Worm (Caenorhabditis elegans) whole organism, early embryonic: ENCODE data around the gene K03B4.8.
A peak's percentile ranks its signal among the peaks of the same experiment; 100 is the strongest.

ENCODE experiments used
- B0310.2 ChIP-seq: sonication (generic microtip); optimal IDR thresholded peaks from 2 replicates; lab custom pipeline; 2016; ENCODE audit warnings: mild to moderate bottlenecking, missing genetic modification characterization, missing compliant biosample characterization
- F13C5.2 ChIP-seq: sonication (generic microtip); optimal IDR thresholded peaks from 2 replicates; lab custom pipeline; 2017; ENCODE audit warnings: mild to moderate bottlenecking, missing genetic modification characterization, inconsistent platforms, missing compliant biosample characterization
- aly-1 ChIP-seq: sonication (generic microtip); optimal IDR thresholded peaks from 2 replicates; lab custom pipeline; 2016; ENCODE audit warnings: missing genetic modification characterization, missing compliant biosample characterization
- ama-1 ChIP-seq: fragments of 150-350 bp; optimal IDR thresholded peaks from 2 replicates; lab custom pipeline; 2014
- ceh-13 ChIP-seq: fragments of 200-800 bp; sonication (Bioruptor generic); optimal IDR thresholded peaks from 2 replicates; lab custom pipeline; 2018; ENCODE audit warnings: mild to moderate bottlenecking, missing genetic modification characterization, missing compliant biosample characterization
- ceh-36 ChIP-seq: sonication (generic microtip); optimal IDR thresholded peaks from 2 replicates; lab custom pipeline; 2016; ENCODE audit warnings: missing genetic modification characterization, inconsistent platforms, missing compliant biosample characterization
- ets-7 ChIP-seq: sonication (generic microtip); optimal IDR thresholded peaks from 2 replicates; lab custom pipeline; 2016; ENCODE audit warnings: missing genotype, missing genetic modification characterization, missing compliant biosample characterization
- flt-1 ChIP-seq: fragments of 200-800 bp; sonication (Bioruptor generic); IDR thresholded peaks from 2 replicates; pipeline ENCODE4 v1.3.6; 2022; ENCODE audit warnings: missing genetic modification characterization, missing compliant biosample characterization
- hmbx-1 ChIP-seq: sonication (generic microtip); optimal IDR thresholded peaks from 2 replicates; lab custom pipeline; 2016; ENCODE audit warnings: mild to moderate bottlenecking, missing genetic modification characterization, missing compliant biosample characterization
- hmg-4 ChIP-seq: fragments of 200-800 bp; sonication (Bioruptor generic); optimal IDR thresholded peaks from 2 replicates; lab custom pipeline; 2018; ENCODE audit warnings: mild to moderate bottlenecking, missing genetic modification characterization, missing compliant biosample characterization
- hnd-1 ChIP-seq: sonication (generic microtip); optimal IDR thresholded peaks from 2 replicates; lab custom pipeline; 2016; ENCODE audit warnings: missing genetic modification characterization, missing compliant biosample characterization
- pes-1 ChIP-seq: fragments of 200-800 bp; sonication (Bioruptor generic); IDR thresholded peaks from 2 replicates; pipeline ENCODE4 v1.3.6; 2022; ENCODE audit warnings: missing genetic modification reagents, missing genetic modification characterization, missing compliant biosample characterization
- scrt-1 ChIP-seq: fragments of 200-800 bp; sonication (Bioruptor generic); IDR thresholded peaks from 2 replicates; pipeline ENCODE4 v1.3.6; 2022; ENCODE audit warnings: missing genetic modification characterization, missing compliant biosample characterization
- sea-1 ChIP-seq: fragments of 200-800 bp; sonication (Bioruptor generic); conservative IDR thresholded peaks from 2 replicates; pipeline ENCODE4 v1.3.6; 2022; ENCODE audit warnings: missing genetic modification characterization, missing compliant biosample characterization
- tbx-11 ChIP-seq: fragments of 200-800 bp; sonication (Bioruptor generic); IDR thresholded peaks from 2 replicates; pipeline ENCODE4 v1.3.6; 2022; ENCODE audit warnings: missing genetic modification characterization, missing compliant biosample characterization
- tbx-37 ChIP-seq: fragments of 200-800 bp; sonication (Bioruptor generic); conservative IDR thresholded peaks from 2 replicates; pipeline ENCODE4 v1.3.6; 2022; ENCODE audit warnings: missing genetic modification reagents, missing genetic modification characterization, missing compliant biosample characterization
- tra-4 ChIP-seq: sonication (generic microtip); optimal IDR thresholded peaks from 2 replicates; lab custom pipeline; 2017; ENCODE audit warnings: missing genetic modification characterization, missing compliant biosample characterization

K03B4.8 gene

ce11 chrV:4642691-4643090 lies 31.7 kb downstream of the K03B4.8 start, which contains the start of gene soc-1:
soc-1 (plus strand) TSS chrV:4642952.
- no peak for TF ChIP-seq scrt-1 (GFP tag; lab: Robert Waterston, UW)
- TF ChIP-seq F13C5.2 = no peak
- no peak for TF ChIP-seq tbx-11 (GFP tag; lab: Robert Waterston, UW)
- no peak for TF ChIP-seq hmbx-1 (tag; lab: Kevin White, UChicago)
- no peak for TF ChIP-seq sea-1 (GFP tag; lab: Robert Waterston, UW)
- no peak for TF ChIP-seq tbx-37 (GFP tag; lab: Robert Waterston, UW)
- no peak for TF ChIP-seq ceh-36 (tag; lab: Kevin White, UChicago)
- TF ChIP-seq ets-7 (tag; lab: Kevin White, UChicago) = no peak
- TF ChIP-seq ama-1 (lab: Kevin White, UChicago) = no peak
- no peak for TF ChIP-seq hmg-4 (GFP tag; lab: Kevin White, UChicago)
- TF ChIP-seq hnd-1 (tag; lab: Kevin White, UChicago) = no peak
- no peak for TF ChIP-seq aly-1 (tag; lab: Kevin White, UChicago)
- no peak for TF ChIP-seq pes-1 (GFP tag; lab: Robert Waterston, UW)
- no peak for TF ChIP-seq ceh-13 (GFP tag; lab: Kevin White, UChicago)

ce11 chrV:4640501-4641150 lies 33.8 kb downstream of the K03B4.8 start:
- no peak for TF ChIP-seq tbx-37 (GFP tag; lab: Robert Waterston, UW)
- TF ChIP-seq tbx-11 (GFP tag; lab: Robert Waterston, UW) = no peak
- TF ChIP-seq ama-1 (lab: Kevin White, UChicago) = no peak
- no peak for TF ChIP-seq hmg-4 (GFP tag; lab: Kevin White, UChicago)
- no peak for TF ChIP-seq hnd-1 (tag; lab: Kevin White, UChicago)
- TF ChIP-seq ceh-13 (GFP tag; lab: Kevin White, UChicago) = no peak
- no peak for TF ChIP-seq scrt-1 (GFP tag; lab: Robert Waterston, UW)
- no peak for TF ChIP-seq tra-4
- no peak for TF ChIP-seq B0310.2 (tag; lab: Kevin White, UChicago)
- no peak for TF ChIP-seq sea-1 (GFP tag; lab: Robert Waterston, UW)
- TF ChIP-seq hmbx-1 (tag; lab: Kevin White, UChicago) = no peak
- no peak for TF ChIP-seq pes-1 (GFP tag; lab: Robert Waterston, UW)
- no peak for TF ChIP-seq flt-1 (GFP tag; lab: Robert Waterston, UW)
- no peak for TF ChIP-seq aly-1 (tag; lab: Kevin White, UChicago)
- TF ChIP-seq ets-7 (tag; lab: Kevin White, UChicago) = no peak
- TF ChIP-seq F13C5.2 = no peak
- TF ChIP-seq ceh-36 (tag; lab: Kevin White, UChicago) = no peak

- no peak for TF ChIP-seq hmbx-1 (tag; lab: Kevin White, UChicago)
- TF ChIP-seq ceh-13 (GFP tag; lab: Kevin White, UChicago) = no peak
- TF ChIP-seq ama-1 (lab: Kevin White, UChicago) = no peak
- no peak for TF ChIP-seq sea-1 (GFP tag; lab: Robert Waterston, UW)
- TF ChIP-seq F13C5.2 = no peak
- no peak for TF ChIP-seq pes-1 (GFP tag; lab: Robert Waterston, UW)
- no peak for TF ChIP-seq hnd-1 (tag; lab: Kevin White, UChicago)
- TF ChIP-seq ceh-36 (tag; lab: Kevin White, UChicago) = no peak
Measured at ce11 chrV:4637153-4637552, 37.3 kb downstream of the K03B4.8 start.

ce11 chrV:4632808-4633207 lies 41.6 kb downstream of the K03B4.8 start:
- TF ChIP-seq scrt-1 (GFP tag; lab: Robert Waterston, UW) = 0 out of 2 replicates have a peak, but pooled peaks have one; percentile 49

- TF ChIP-seq hnd-1 (tag; lab: Kevin White, UChicago) (no peak), F13C5.2 (no peak), scrt-1 (GFP tag; lab: Robert Waterston, UW) (no peak), sea-1 (GFP tag; lab: Robert Waterston, UW) (no peak), tbx-37 (GFP tag; lab: Robert Waterston, UW) (no peak), ama-1 (lab: Kevin White, UChicago) (no peak), B0310.2 (tag; lab: Kevin White, UChicago) (no peak), tbx-11 (GFP tag; lab: Robert Waterston, UW) (no peak)
Measured at ce11 chrV:4630267-4630666, 44.1 kb downstream of the K03B4.8 start.

ce11 chrV:4628517-4628930 lies 45.9 kb downstream of the K03B4.8 start, which contains the start of gene pmt-2:
pmt-2 (plus strand) TSS chrV:4628580.
- TF ChIP-seq ceh-36 (tag; lab: Kevin White, UChicago) (no peak), ceh-13 (GFP tag; lab: Kevin White, UChicago) (no peak), hmbx-1 (tag; lab: Kevin White, UChicago) (no peak), scrt-1 (GFP tag; lab: Robert Waterston, UW) (no peak), ama-1 (lab: Kevin White, UChicago) (no peak), tbx-11 (GFP tag; lab: Robert Waterston, UW) (no peak), aly-1 (tag; lab: Kevin White, UChicago) (no peak), ets-7 (tag; lab: Kevin White, UChicago) (no peak), B0310.2 (tag; lab: Kevin White, UChicago) (no peak)

ce11 chrV:4626344-4626743 lies 48.1 kb downstream of the K03B4.8 start:
- TF ChIP-seq hmbx-1 (tag; lab: Kevin White, UChicago) (no peak), flt-1 (GFP tag; lab: Robert Waterston, UW) (no peak), aly-1 (tag; lab: Kevin White, UChicago) (no peak), ceh-36 (tag; lab: Kevin White, UChicago) (no peak)
